Fruit fly (Drosophila melanogaster) whole organism, prepupa: Measurements from ENCODE around the gene betaTub85D.

ENCODE experiments used
- Blimp-1 ChIP-seq: fragments of 200-800 bp; sonication (Bioruptor generic); optimal IDR thresholded peaks from 3 replicates; lab custom pipeline; 2017; ENCODE audit warnings: missing biosample characterization, missing genetic modification characterization, mild to moderate bottlenecking, moderate library complexity, missing genetic modification reagents
- CG10631 ChIP-seq: fragments of 200-800 bp; sonication (Bioruptor generic); optimal IDR thresholded peaks from 2 replicates; lab custom pipeline; 2016; ENCODE audit warnings: missing biosample characterization, missing genetic modification characterization
- CG10669 ChIP-seq: fragments of 200-800 bp; sonication (Bioruptor generic); optimal IDR thresholded peaks from 3 replicates; lab custom pipeline; 2018; ENCODE audit warnings: missing biosample characterization, mild to moderate bottlenecking, missing genetic modification characterization, moderate library complexity
- CG11762 ChIP-seq: fragments of 200-800 bp; sonication (Bioruptor generic); optimal IDR thresholded peaks from 3 replicates; lab custom pipeline; 2016; ENCODE audit warnings: missing biosample characterization, missing genetic modification characterization; ENCODE audit not compliant: insufficient read depth
- CG11902 ChIP-seq: fragments of 200-800 bp; sonication (Bioruptor generic); optimal IDR thresholded peaks from 3 replicates; lab custom pipeline; 2016; ENCODE audit warnings: missing biosample characterization, missing genetic modification characterization
- CG1621 ChIP-seq: fragments of 200-800 bp; sonication (Bioruptor generic); optimal IDR thresholded peaks from 3 replicates; lab custom pipeline; 2018; ENCODE audit warnings: missing biosample characterization, mild to moderate bottlenecking, missing genetic modification characterization
- CG16779 ChIP-seq: fragments of 200-800 bp; sonication (Bioruptor generic); optimal IDR thresholded peaks from 3 replicates; lab custom pipeline; 2017; ENCODE audit warnings: missing biosample characterization, mild to moderate bottlenecking, missing genetic modification characterization
- CG31627 ChIP-seq: fragments of 200-800 bp; sonication (Bioruptor generic); optimal IDR thresholded peaks from 3 replicates; lab custom pipeline; 2016; ENCODE audit warnings: missing biosample characterization, missing genetic modification characterization
- CG34406 ChIP-seq: fragments of 200-800 bp; sonication (Bioruptor generic); optimal IDR thresholded peaks from 3 replicates; lab custom pipeline; 2016; ENCODE audit warnings: missing biosample characterization, missing genetic modification characterization
- CG3919 ChIP-seq: fragments of 200-800 bp; sonication (Bioruptor generic); optimal IDR thresholded peaks from 3 replicates; lab custom pipeline; 2016; ENCODE audit warnings: missing biosample characterization, missing genetic modification characterization
- CG6276 ChIP-seq: fragments of 200-800 bp; sonication (Bioruptor generic); optimal IDR thresholded peaks from 2 replicates; lab custom pipeline; 2017; ENCODE audit warnings: missing biosample characterization, mild to moderate bottlenecking, missing genetic modification characterization
- CG6792 ChIP-seq: fragments of 200-800 bp; sonication (Bioruptor generic); optimal IDR thresholded peaks from 3 replicates; lab custom pipeline; 2016; ENCODE audit warnings: missing biosample characterization, missing genetic modification characterization
- CG6854 ChIP-seq: fragments of 200-800 bp; sonication (Bioruptor generic); optimal IDR thresholded peaks from 2 replicates; lab custom pipeline; 2017; ENCODE audit warnings: missing biosample characterization, mild to moderate bottlenecking, missing genetic modification characterization
- CG7368 ChIP-seq: fragments of 200-800 bp; sonication (Bioruptor generic); optimal IDR thresholded peaks from 3 replicates; lab custom pipeline; 2016; ENCODE audit warnings: missing biosample characterization, missing genetic modification characterization
- CG8632 ChIP-seq: fragments of 200-800 bp; sonication (Bioruptor generic); optimal IDR thresholded peaks from 3 replicates; lab custom pipeline; 2016; ENCODE audit warnings: missing biosample characterization, missing genetic modification characterization
- CG9139 ChIP-seq: fragments of 200-800 bp; sonication (Bioruptor generic); optimal IDR thresholded peaks from 3 replicates; lab custom pipeline; 2017; ENCODE audit warnings: missing biosample characterization, mild to moderate bottlenecking, missing genetic modification characterization
- Eip75B ChIP-seq: fragments of 200-800 bp; sonication (Bioruptor generic); optimal IDR thresholded peaks from 3 replicates; lab custom pipeline; 2016; ENCODE audit warnings: missing biosample characterization, missing genetic modification characterization
- Eip78C ChIP-seq: fragments of 200-800 bp; sonication (Bioruptor generic); peaks from one replicate; lab custom pipeline; 2016; ENCODE audit warnings: missing biosample characterization, missing genetic modification characterization
- Ets21C ChIP-seq: fragments of 200-800 bp; sonication (Bioruptor generic); optimal IDR thresholded peaks from 3 replicates; lab custom pipeline; 2016; ENCODE audit warnings: missing biosample characterization, missing genetic modification characterization
- Ets96B ChIP-seq: fragments of 200-800 bp; optimal IDR thresholded peaks from 2 replicates; lab custom pipeline; 2019; ENCODE audit warnings: missing biosample characterization, mild to moderate bottlenecking, missing genetic modification characterization, moderate library complexity
- Lpt ChIP-seq: fragments of 200-800 bp; sonication (Bioruptor generic); optimal IDR thresholded peaks from 3 replicates; lab custom pipeline; 2016; ENCODE audit warnings: missing biosample characterization, missing genetic modification characterization
- Met ChIP-seq: fragments of 200-800 bp; sonication (Bioruptor generic); optimal IDR thresholded peaks from 3 replicates; lab custom pipeline; 2016; ENCODE audit warnings: missing biosample characterization, missing genetic modification characterization
- Smox ChIP-seq: fragments of 200-800 bp; sonication (Bioruptor generic); optimal IDR thresholded peaks from 3 replicates; lab custom pipeline; 2016; ENCODE audit warnings: missing biosample characterization, missing genetic modification characterization
- Sox102F ChIP-seq: fragments of 200-800 bp; sonication (Bioruptor generic); optimal IDR thresholded peaks from 2 replicates; lab custom pipeline; 2016; ENCODE audit warnings: missing biosample characterization, mild to moderate bottlenecking, missing genetic modification characterization
- Sox14 ChIP-seq: fragments of 200-800 bp; sonication (Bioruptor generic); optimal IDR thresholded peaks from 3 replicates; lab custom pipeline; 2016; ENCODE audit warnings: missing biosample characterization, missing genetic modification characterization
- Sox15 ChIP-seq: fragments of 200-800 bp; sonication (Bioruptor generic); optimal IDR thresholded peaks from 3 replicates; lab custom pipeline; 2016; ENCODE audit warnings: missing biosample characterization, missing genetic modification characterization
- achi ChIP-seq: fragments of 200-800 bp; sonication (Bioruptor generic); optimal IDR thresholded peaks from 3 replicates; lab custom pipeline; 2016; ENCODE audit warnings: missing biosample characterization, missing genetic modification characterization
- dsx ChIP-seq: fragments of 200-800 bp; optimal IDR thresholded peaks from 3 replicates; lab custom pipeline; 2019; ENCODE audit warnings: missing biosample characterization, mild to moderate bottlenecking, missing genetic modification characterization, moderate library complexity; ENCODE audit not compliant: poor library complexity, severe bottlenecking
- eg ChIP-seq: fragments of 200-800 bp; sonication (Bioruptor generic); IDR thresholded peaks from 3 replicates; pipeline ENCODE4 v1.3.6; 2022; ENCODE audit warnings: missing biosample characterization, missing genetic modification characterization
- esn ChIP-seq: fragments of 200-800 bp; sonication (Bioruptor generic); optimal IDR thresholded peaks from 2 replicates; lab custom pipeline; 2016; ENCODE audit warnings: missing biosample characterization, mild to moderate bottlenecking, missing genetic modification characterization, moderate library complexity
- fd85E ChIP-seq: fragments of 200-800 bp; sonication (Bioruptor generic); optimal IDR thresholded peaks from 3 replicates; lab custom pipeline; 2016; ENCODE audit warnings: missing biosample characterization, missing genetic modification characterization
- fkh ChIP-seq: fragments of 200-800 bp; sonication (Bioruptor generic); optimal IDR thresholded peaks from 3 replicates; lab custom pipeline; 2017; ENCODE audit warnings: missing biosample characterization, mild to moderate bottlenecking, missing genetic modification characterization, moderate library complexity
- lz ChIP-seq: fragments of 200-800 bp; sonication (Bioruptor generic); optimal IDR thresholded peaks from 3 replicates; lab custom pipeline; 2016; ENCODE audit warnings: missing biosample characterization, missing genetic modification characterization
- pdm3 ChIP-seq: fragments of 200-800 bp; sonication (Bioruptor generic); optimal IDR thresholded peaks from 3 replicates; lab custom pipeline; 2016; ENCODE audit warnings: missing biosample characterization, missing genetic modification characterization
- spab ChIP-seq: fragments of 200-800 bp; sonication (Bioruptor generic); optimal IDR thresholded peaks from 2 replicates; lab custom pipeline; 2017; ENCODE audit warnings: missing biosample characterization, mild to moderate bottlenecking, missing genetic modification characterization, missing genetic modification reagents
- ss ChIP-seq, 2 experiments: fragments of 200-800 bp; sonication (Bioruptor generic); optimal IDR thresholded peaks; 2 replicates in 1 of 2; 3 replicates in 1 of 2; lab custom pipeline; 2017 to 2018; ENCODE audit warnings: mild to moderate bottlenecking in 2 of 2, missing biosample characterization in 2 of 2, missing genetic modification characterization in 2 of 2, moderate library complexity in 1 of 2
- vri ChIP-seq: fragments of 200-800 bp; sonication (Bioruptor generic); optimal IDR thresholded peaks from 3 replicates; lab custom pipeline; 2016; ENCODE audit warnings: missing biosample characterization, mild to moderate bottlenecking, missing genetic modification characterization

The betaTub85D gene

DNA sequence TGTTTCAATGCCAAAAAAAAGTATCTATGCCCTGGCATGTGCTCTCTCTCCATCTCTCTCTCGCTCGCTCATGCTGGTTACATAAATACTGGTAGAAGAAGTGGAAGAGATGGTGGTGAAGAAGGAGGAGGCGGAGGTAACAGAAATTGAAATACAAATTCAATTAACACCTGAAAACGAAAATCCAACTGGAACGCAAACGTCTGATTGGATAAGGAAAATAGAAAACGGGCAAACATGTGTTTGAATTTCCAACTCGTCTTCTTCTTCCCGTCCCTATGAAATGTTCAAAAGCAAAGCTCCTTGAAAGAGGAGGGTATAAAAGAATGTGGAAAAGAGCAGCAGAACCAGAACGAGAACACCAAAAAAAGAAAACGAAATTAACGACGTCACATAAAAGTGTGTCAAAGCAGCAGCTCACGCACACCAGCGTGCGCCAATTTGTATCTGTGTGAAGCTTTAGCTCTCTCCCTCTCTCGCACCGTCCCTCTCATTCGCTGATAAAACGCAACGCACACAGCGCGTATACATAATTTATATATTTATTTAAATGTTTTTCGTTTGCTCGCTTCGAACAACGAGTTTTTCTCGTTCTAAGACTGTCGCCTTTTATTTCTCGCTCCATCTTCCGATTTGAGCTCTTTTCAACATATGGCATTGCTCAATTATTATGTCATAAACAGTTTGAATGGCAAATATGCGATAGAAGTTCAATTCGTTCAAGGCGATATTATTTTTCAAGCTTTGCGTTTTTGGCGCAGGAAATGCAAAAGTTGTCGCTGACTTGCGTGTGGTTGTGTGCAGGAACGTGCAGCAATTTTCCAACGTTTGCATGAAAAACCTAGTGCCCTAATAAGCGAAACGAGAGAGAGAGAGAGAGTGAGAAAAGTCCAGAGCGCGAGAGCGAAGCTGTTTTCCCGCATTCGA is 8.6 kb upstream of the betaTub85D start (continued):
- no peak for TF ChIP-seq Ets96B
- no peak for TF ChIP-seq eg (GFP tag; lab: Robert Waterston, UW)
- TF ChIP-seq lz, result no peak

DNA sequence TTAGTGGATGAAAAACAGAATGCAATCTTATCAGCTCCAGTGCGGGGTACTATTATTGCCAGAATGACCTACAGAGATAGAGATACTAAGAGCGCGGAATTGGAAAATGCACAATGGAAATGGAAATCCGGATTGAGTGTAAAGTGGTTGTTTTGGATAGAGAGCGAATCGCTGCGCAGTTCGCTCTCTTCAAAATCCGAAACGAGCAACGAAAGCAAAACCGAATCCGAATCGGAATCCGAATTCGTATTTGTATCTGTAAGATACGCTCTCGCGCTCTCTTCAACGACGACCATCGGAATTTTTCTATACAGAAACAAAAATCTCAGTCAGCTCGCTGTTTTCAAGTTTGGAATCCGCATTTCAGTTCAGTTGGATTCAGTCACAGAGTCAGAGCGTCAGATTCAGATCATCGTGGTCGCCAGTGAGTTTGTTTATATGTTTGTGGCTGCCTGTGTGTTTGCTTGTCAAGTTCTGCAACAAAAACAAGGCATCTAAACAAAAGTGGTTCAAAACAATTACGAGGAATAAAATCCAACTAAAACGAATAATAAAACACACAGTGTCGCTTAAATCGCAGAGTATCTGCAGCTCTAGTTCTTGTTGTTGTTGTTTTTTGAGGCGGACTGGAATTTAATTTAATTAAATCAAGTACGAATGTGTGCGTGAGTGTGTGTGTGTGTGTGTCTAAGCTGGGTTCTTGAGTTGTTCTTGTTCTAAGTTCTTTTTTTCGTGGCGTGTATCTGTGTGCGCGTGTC is 7.7 kb upstream of the betaTub85D start, which contains the start of gene ps:
Gene ps, plus strand, starts transcription at position 364 of the 758 bp plus-strand sequence.
- TF ChIP-seq Met (GFP tag; lab: Kevin White, UChicago) (no peak), lz (no peak), CG7368 (no peak), Sox14 (peak; percentile 54), CG34406 (GFP tag; lab: Kevin White, UChicago) (no peak), esn (peak; percentile 42), Eip75B (GFP tag; lab: Kevin White, UChicago) (no peak), CG9139 (peak; percentile 16), CG10669 (GFP tag; lab: Kevin White, UChicago) (no peak), dsx (GFP tag; lab: Kevin White, UChicago) (no peak), vri (GFP tag; lab: Kevin White, UChicago) (peak; percentile 12), Sox15 (GFP tag; lab: Kevin White, UChicago) (no peak), CG8632 (GFP tag; lab: Kevin White, UChicago) (no peak), CG6854 (GFP tag; lab: Kevin White, UChicago) (peak; percentile 75), CG31627 (GFP tag; lab: Kevin White, UChicago) (no peak), ss (GFP tag; optimal IDR thresholded peaks at IDR 0.05; lab: Kevin White, UChicago) (peak in 1 of 2 experiments; percentile 48), CG6276 (GFP tag; lab: Kevin White, UChicago) (no peak), pdm3 (no peak), Eip78C (GFP tag; lab: Kevin White, UChicago) (peak; percentile 80), fd85E (GFP tag; lab: Kevin White, UChicago) (peak; percentile 53), CG3919 (no peak), Blimp-1 (GFP tag; lab: Kevin White, UChicago) (peak; percentile 57), CG1621 (tag; lab: Kevin White, UChicago) (peak; percentile 49), CG16779 (tag; lab: Kevin White, UChicago) (peak; percentile 60), achi (no peak), CG11762 (GFP tag; lab: Kevin White, UChicago) (no peak), fkh (GFP tag; lab: Kevin White, UChicago) (peak; percentile 39)
- TF ChIP-seq, all 60 proteins: peak for 12

- TF ChIP-seq CG1621 (tag; lab: Kevin White, UChicago) (no peak), Smox (GFP tag; lab: Kevin White, UChicago) (no peak), Sox102F (GFP tag; lab: Kevin White, UChicago) (no peak), dsx (GFP tag; lab: Kevin White, UChicago) (no peak), Lpt (GFP tag; lab: Kevin White, UChicago) (no peak), fd85E (GFP tag; lab: Kevin White, UChicago) (no peak), eg (GFP tag; lab: Robert Waterston, UW) (no peak), spab (GFP tag; lab: Kevin White, UChicago) (no peak), CG6276 (GFP tag; lab: Kevin White, UChicago) (no peak), CG16779 (tag; lab: Kevin White, UChicago) (no peak), Eip78C (GFP tag; lab: Kevin White, UChicago) (no peak), CG11902 (no peak), CG10631 (GFP tag; lab: Kevin White, UChicago) (no peak), Sox14 (no peak), CG6792 (GFP tag; lab: Kevin White, UChicago) (no peak), CG9139 (no peak), Ets21C (GFP tag; lab: Kevin White, UChicago) (no peak), CG31627 (GFP tag; lab: Kevin White, UChicago) (no peak)
- TF ChIP-seq, all 60 proteins: peak for 0
Observed at dm6 chr3R:9416951-9417350, 6.9 kb upstream of the betaTub85D start.
